Worm (Caenorhabditis elegans) whole organism, L4 larva: ENCODE results near the gene F12D9.2.
A peak's percentile ranks its signal among the peaks of the same experiment; 100 is the strongest.

Experiments
- F26F4.8 ChIP-seq: fragments of 200-800 bp; sonication (Bioruptor generic); conservative IDR thresholded peaks from 2 replicates; pipeline ENCODE4 v1.3.6; 2022; ENCODE audit warnings: missing genetic modification characterization, missing compliant biosample characterization
- Y105C5A.15 ChIP-seq: fragments of 200-800 bp; sonication (Bioruptor generic); IDR thresholded peaks from 2 replicates; pipeline ENCODE4 v1.3.6; 2022; ENCODE audit warnings: missing genetic modification characterization, missing compliant biosample characterization
- Y5F2A.4 ChIP-seq: fragments of 200-800 bp; sonication (Bioruptor generic); optimal IDR thresholded peaks from 2 replicates; lab custom pipeline; 2018; ENCODE audit warnings: mild to moderate bottlenecking, missing genetic modification characterization, missing compliant biosample characterization
- aha-1 ChIP-seq: fragments of 150-350 bp; peaks from one replicate; lab custom pipeline; 2014; ENCODE audit warnings: missing biosample characterization, missing genetic modification characterization
- arid-1 ChIP-seq: fragments of 200-800 bp; sonication (Bioruptor generic); conservative IDR thresholded peaks from 2 replicates; pipeline ENCODE4 v1.3.6; 2022; ENCODE audit warnings: missing genetic modification reagents, missing genetic modification characterization, missing compliant biosample characterization
- attf-4 ChIP-seq: sonication (generic microtip); optimal IDR thresholded peaks from 3 replicates; lab custom pipeline; 2017; ENCODE audit warnings: missing biosample characterization, missing genetic modification characterization
- ceh-44 ChIP-seq: fragments of 200-800 bp; sonication (Bioruptor generic); IDR thresholded peaks from 2 replicates; pipeline ENCODE4 v1.3.6; 2022; ENCODE audit warnings: missing genetic modification reagents, missing genetic modification characterization, missing compliant biosample characterization
- ctbp-1 ChIP-seq: fragments of 200-800 bp; sonication (Bioruptor generic); IDR thresholded peaks from 2 replicates; pipeline ENCODE4 v1.3.6; 2022; ENCODE audit warnings: missing genetic modification reagents, missing genetic modification characterization, missing compliant biosample characterization
- daf-16 ChIP-seq, 3 experiments: sonication (generic microtip); optimal IDR thresholded peaks; 2 replicates each; lab custom pipeline; 2016 to 2017; ENCODE audit warnings: missing genetic modification characterization in 3 of 3, missing genetic modification reagents in 3 of 3, mild to moderate bottlenecking in 2 of 3, missing compliant biosample characterization in 2 of 3, missing biosample characterization in 1 of 3, moderate library complexity in 1 of 3
- daf-19 ChIP-seq: fragments of 200-800 bp; sonication (Bioruptor generic); conservative IDR thresholded peaks from 2 replicates; pipeline ENCODE4 v1.3.6; 2022; ENCODE audit warnings: missing genetic modification characterization, missing compliant biosample characterization
- dmd-6 ChIP-seq: fragments of 200-800 bp; sonication (Bioruptor generic); IDR thresholded peaks from 2 replicates; pipeline ENCODE4 v1.3.6; 2022; ENCODE audit warnings: missing genetic modification reagents, missing genetic modification characterization, missing compliant biosample characterization
- dpl-1 ChIP-seq: fragments of 150-350 bp; optimal IDR thresholded peaks from 2 replicates; lab custom pipeline; 2014; ENCODE audit warnings: missing biosample characterization, missing genetic modification reagents, missing genetic modification characterization
- dve-1 ChIP-seq: sonication (generic microtip); optimal IDR thresholded peaks from 2 replicates; lab custom pipeline; 2017; ENCODE audit warnings: antibody characterized with exemption, mild to moderate bottlenecking, missing genetic modification characterization, missing compliant biosample characterization; ENCODE audit not compliant: insufficient read depth
- fos-1 ChIP-seq: fragments of 150-350 bp; optimal IDR thresholded peaks from 2 replicates; lab custom pipeline; 2014; ENCODE audit warnings: missing biosample characterization, missing genetic modification characterization
- hif-1 ChIP-seq, 2 experiments: sonication (generic microtip); optimal IDR thresholded peaks; 2 replicates each; lab custom pipeline; 2016 to 2017; ENCODE audit warnings: missing compliant biosample characterization in 2 of 2, missing genetic modification characterization in 2 of 2, missing genetic modification reagents in 2 of 2, missing genotype in 2 of 2, mild to moderate bottlenecking in 1 of 2
- hlh-11 ChIP-seq: fragments of 200-800 bp; sonication (Bioruptor generic); optimal IDR thresholded peaks from 2 replicates; lab custom pipeline; 2018; ENCODE audit warnings: mild to moderate bottlenecking, missing genetic modification characterization, missing compliant biosample characterization
- hlh-30 ChIP-seq: sonication (generic microtip); optimal IDR thresholded peaks from 2 replicates; lab custom pipeline; 2017; ENCODE audit warnings: antibody characterized with exemption, mild to moderate bottlenecking, missing genetic modification characterization, missing compliant biosample characterization; ENCODE audit not compliant: insufficient read depth
- hmg-1.1 ChIP-seq: fragments of 200-800 bp; sonication (Bioruptor generic); IDR thresholded peaks from 2 replicates; pipeline ENCODE4 v1.3.6; 2022; ENCODE audit warnings: missing genetic modification reagents, missing genetic modification characterization, missing compliant biosample characterization
- jun-1 ChIP-seq: fragments of 150-350 bp; optimal IDR thresholded peaks from 2 replicates; lab custom pipeline; 2014; ENCODE audit warnings: missing biosample characterization, missing genetic modification reagents, missing genetic modification characterization
- lin-13 ChIP-seq: fragments of 150-350 bp; optimal IDR thresholded peaks from 2 replicates; lab custom pipeline; 2014; ENCODE audit warnings: missing biosample characterization, missing genetic modification reagents, missing genetic modification characterization
- lin-29 ChIP-seq: fragments of 200-800 bp; sonication (Bioruptor generic); IDR thresholded peaks from 2 replicates; pipeline ENCODE4 v1.3.6; 2022; ENCODE audit warnings: missing genetic modification reagents, missing genetic modification characterization, missing compliant biosample characterization
- mdl-1 ChIP-seq, 2 experiments: fragments of 150-350 bp in 1 of 2; sonication (generic microtip) in 1 of 2; optimal IDR thresholded peaks; 2 replicates each; lab custom pipeline; 2014 to 2017; ENCODE audit warnings: missing biosample characterization in 2 of 2, missing genetic modification characterization in 2 of 2
- mep-1 ChIP-seq: fragments of 150-350 bp; sonication (generic microtip); optimal IDR thresholded peaks from 3 replicates; lab custom pipeline; 2014; ENCODE audit warnings: missing biosample characterization, missing genetic modification characterization
- nhr-11 ChIP-seq: fragments of 150-350 bp; optimal IDR thresholded peaks from 2 replicates; lab custom pipeline; 2014; ENCODE audit warnings: missing biosample characterization, missing genetic modification characterization
- nhr-25 ChIP-seq: sonication (generic microtip); optimal IDR thresholded peaks from 2 replicates; lab custom pipeline; 2017; ENCODE audit warnings: missing genetic modification characterization, mild to moderate bottlenecking, missing compliant biosample characterization, antibody characterized with exemption, moderate library complexity, borderline replicate concordance; ENCODE audit not compliant: insufficient read depth
- nhr-28 ChIP-seq: fragments of 150-350 bp; optimal IDR thresholded peaks from 2 replicates; lab custom pipeline; 2014; ENCODE audit warnings: missing biosample characterization, missing genetic modification characterization
- nhr-42 ChIP-seq: fragments of 200-800 bp; sonication (Bioruptor generic); IDR thresholded peaks from 2 replicates; pipeline ENCODE4 v1.3.6; 2022; ENCODE audit warnings: missing genetic modification characterization, missing compliant biosample characterization
- nhr-6 ChIP-seq: fragments of 150-350 bp; optimal IDR thresholded peaks from 2 replicates; lab custom pipeline; 2014; ENCODE audit warnings: missing biosample characterization, missing genetic modification characterization
- nhr-77 ChIP-seq: fragments of 150-350 bp; optimal IDR thresholded peaks from 2 replicates; lab custom pipeline; 2014; ENCODE audit warnings: missing biosample characterization, missing genetic modification characterization
- php-3 ChIP-seq: fragments of 200-800 bp; sonication (Bioruptor generic); IDR thresholded peaks from 2 replicates; pipeline ENCODE4 v1.3.6; 2022; ENCODE audit warnings: missing genetic modification reagents, missing genetic modification characterization, missing compliant biosample characterization
- rbr-2 ChIP-seq: sonication (generic microtip); optimal IDR thresholded peaks from 2 replicates; lab custom pipeline; 2016; ENCODE audit warnings: missing genotype, missing genetic modification characterization, missing compliant biosample characterization
- sdz-12 ChIP-seq: fragments of 200-800 bp; sonication (Bioruptor generic); optimal IDR thresholded peaks from 2 replicates; lab custom pipeline; 2018; ENCODE audit warnings: mild to moderate bottlenecking, missing genetic modification characterization, missing compliant biosample characterization
- snpc-1.2 ChIP-seq: fragments of 200-800 bp; sonication (Bioruptor generic); IDR thresholded peaks from 2 replicates; pipeline ENCODE4 v1.3.6; 2022; ENCODE audit warnings: missing genetic modification reagents, missing genetic modification characterization, missing compliant biosample characterization
- spr-1 ChIP-seq: sonication (generic microtip); optimal IDR thresholded peaks from 2 replicates; lab custom pipeline; 2016; ENCODE audit warnings: mild to moderate bottlenecking, missing genetic modification characterization, missing compliant biosample characterization
- spr-3 ChIP-seq: fragments of 200-800 bp; sonication (Bioruptor generic); optimal IDR thresholded peaks from 2 replicates; lab custom pipeline; 2018; ENCODE audit warnings: mild to moderate bottlenecking, missing genetic modification characterization, missing compliant biosample characterization
- unc-39 ChIP-seq: sonication (generic microtip); optimal IDR thresholded peaks from 2 replicates; lab custom pipeline; 2017; ENCODE audit warnings: missing biosample characterization, missing genetic modification characterization
- unc-62 ChIP-seq, 3 experiments: fragments of 150-350 bp in 1 of 3; sonication (generic microtip); optimal IDR thresholded peaks in 2 of 3; peaks in 1 of 3; 1 replicate in 1 of 3; 2 replicates in 2 of 3; lab custom pipeline; 2014 to 2017; ENCODE audit warnings: missing biosample characterization in 3 of 3, missing genetic modification characterization in 3 of 3, missing genetic modification reagents in 3 of 3, missing genotype in 1 of 3
- zag-1 ChIP-seq: fragments of 150-350 bp; optimal IDR thresholded peaks from 2 replicates; lab custom pipeline; 2014; ENCODE audit warnings: missing biosample characterization, missing genetic modification characterization
- zfp-2 ChIP-seq: sonication (generic microtip); optimal IDR thresholded peaks from 2 replicates; lab custom pipeline; 2016; ENCODE audit warnings: mild to moderate bottlenecking, missing genetic modification characterization, missing compliant biosample characterization

F12D9.2 gene

ce11 chrX:8646997-8647396 is at the start of gene F12D9.2:
Gene F12D9.2 (minus strand): TSS chrX:8647097.
- TF ChIP-seq rbr-2 = no peak
- TF ChIP-seq lin-13 (GFP tag; lab: Kevin White, UChicago) = no peak
- TF ChIP-seq dve-1 (tag; lab: Kevin White, UChicago) = no peak
- no peak for TF ChIP-seq nhr-42 (GFP tag; lab: Robert Waterston, UW)
- no peak for TF ChIP-seq arid-1 (GFP tag; lab: Robert Waterston, UW)
- TF ChIP-seq nhr-77 (tag; lab: Kevin White, UChicago) = no peak
- TF ChIP-seq ceh-44 = no peak
- no peak for TF ChIP-seq spr-1 (tag; lab: Kevin White, UChicago)
- TF ChIP-seq hif-1 (tag; optimal IDR thresholded peaks at IDR 0.05; lab: Kevin White, UChicago) = no peak
- no peak for TF ChIP-seq nhr-6 (tag; lab: Kevin White, UChicago)
- TF ChIP-seq daf-19 = no peak
- TF ChIP-seq nhr-11 (tag; lab: Kevin White, UChicago) = no peak
- TF ChIP-seq php-3 = no peak
- TF ChIP-seq dpl-1 = no peak
- no peak for TF ChIP-seq lin-29 (GFP tag; lab: Robert Waterston, UW)
- no peak for TF ChIP-seq hlh-30 (tag; lab: Kevin White, UChicago)

DNA sequence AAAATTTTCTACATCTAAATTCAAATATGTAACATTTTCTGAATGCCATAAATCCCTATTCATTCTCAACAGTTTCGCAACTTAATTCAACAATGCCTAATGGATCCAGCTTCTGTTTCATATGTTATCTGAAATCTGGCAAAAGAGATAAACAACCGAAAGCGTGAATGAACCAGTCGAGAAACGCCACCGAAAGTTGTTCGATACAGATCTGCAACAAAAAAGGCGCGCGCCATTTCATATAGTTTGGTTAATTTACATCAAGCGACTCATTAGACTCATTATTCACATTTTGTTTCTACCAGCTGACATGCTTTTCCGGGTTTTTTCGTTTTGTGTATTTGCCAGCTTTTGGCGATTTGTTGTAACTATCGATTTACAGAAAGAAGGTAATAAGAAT is 34.7 kb upstream of the F12D9.2 start, which contains the start of gene K09E2.1:
Gene K09E2.1, plus strand, starts transcription at position 301 of the 400 bp plus-strand sequence.
- TF ChIP-seq lin-29 (GFP tag; lab: Robert Waterston, UW) (no peak), zag-1 (tag; lab: Kevin White, UChicago) (no peak), attf-4 (tag; lab: Kevin White, UChicago) (no peak), unc-39 (no peak), hif-1 (tag; optimal IDR thresholded peaks at IDR 0.05; lab: Kevin White, UChicago) (no peak)
- TF ChIP-seq, all 104 proteins: peak for 0

- TF ChIP-seq unc-62 (GFP tag; optimal IDR thresholded peaks at IDR 0.05 in 1 of 2; lab: Kevin White, UChicago) (peak in 1 of 2 experiments; percentile 37), unc-62 (tag; optimal IDR thresholded peaks at IDR 0.05; lab: Kevin White, UChicago) (no peak), nhr-28 (peak; percentile 58), hlh-30 (tag; lab: Kevin White, UChicago) (peak; percentile 64), zfp-2 (tag; lab: Kevin White, UChicago) (no peak), jun-1 (no peak)
Observed at ce11 chrX:8677873-8678272, 31.0 kb upstream of the F12D9.2 start.

DNA sequence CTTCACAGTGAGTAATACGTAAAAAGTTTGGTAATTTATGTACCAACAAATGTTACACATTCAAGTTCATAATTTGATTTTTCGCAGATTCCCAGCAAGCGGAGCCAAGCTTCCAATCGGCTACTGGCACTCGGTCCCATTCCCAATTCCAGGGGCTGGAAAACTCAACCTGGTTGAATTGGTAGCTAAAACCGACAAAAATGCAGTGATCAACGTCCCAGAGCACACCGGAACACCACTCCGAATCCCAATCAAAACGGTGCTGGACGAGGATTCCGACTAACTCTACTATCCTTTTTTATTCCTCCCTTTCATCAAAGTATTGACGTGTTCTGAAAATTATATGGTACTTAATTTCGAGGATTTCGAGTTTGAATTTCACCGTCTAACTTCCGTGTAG is 30.4 kb upstream of the F12D9.2 start:
- peak in 1 of 2 experiments; percentile 96 for TF ChIP-seq unc-62 (GFP tag; optimal IDR thresholded peaks at IDR 0.05 in 1 of 2; lab: Kevin White, UChicago)
- no peak for TF ChIP-seq unc-62 (tag; optimal IDR thresholded peaks at IDR 0.05; lab: Kevin White, UChicago)
- TF ChIP-seq php-3 = no peak
- no peak for TF ChIP-seq spr-1 (tag; lab: Kevin White, UChicago)
- TF ChIP-seq Y5F2A.4 = no peak

- no peak for TF ChIP-seq sdz-12 (GFP tag; lab: Kevin White, UChicago)
- TF ChIP-seq hmg-1.1 = no peak
- peak; percentile 81 for TF ChIP-seq hlh-11 (tag; lab: Kevin White, UChicago)
- peak; percentile 83 for TF ChIP-seq nhr-77 (tag; lab: Kevin White, UChicago)
- TF ChIP-seq dve-1 (tag; lab: Kevin White, UChicago) = peak; percentile 64
- TF ChIP-seq nhr-42 (GFP tag; lab: Robert Waterston, UW) = 0 out of 2 replicates have a peak, but pooled peaks have one; percentile 44
- no peak for TF ChIP-seq spr-3 (GFP tag; lab: Kevin White, UChicago)
- TF ChIP-seq nhr-11 (tag; lab: Kevin White, UChicago) = no peak
- peak; percentile 25 for TF ChIP-seq nhr-25 (tag; lab: Kevin White, UChicago)
- peak; percentile 63 to 88 for TF ChIP-seq mdl-1 (tag; optimal IDR thresholded peaks at IDR 0.05; lab: Kevin White, UChicago)
- TF ChIP-seq F26F4.8 = no peak
- peak; percentile 93 for TF ChIP-seq hlh-30 (tag; lab: Kevin White, UChicago)
- TF ChIP-seq fos-1 (tag; lab: Kevin White, UChicago) = no peak
- TF ChIP-seq snpc-1.2 (GFP tag; lab: Robert Waterston, UW) = no peak
- peak; percentile 54 for TF ChIP-seq mep-1 (tag; lab: Kevin White, UChicago)
- no peak for TF ChIP-seq nhr-6 (tag; lab: Kevin White, UChicago)
- no peak for TF ChIP-seq lin-13 (GFP tag; lab: Kevin White, UChicago)
- TF ChIP-seq php-3 = peak; percentile 42; the same call in 1 of the 2 replicates
- TF ChIP-seq ctbp-1 (GFP tag; lab: Robert Waterston, UW) = no peak
- peak; percentile 95 for TF ChIP-seq dmd-6 (GFP tag; lab: Robert Waterston, UW)
- TF ChIP-seq daf-16 (GFP tag; optimal IDR thresholded peaks at IDR 0.05; lab: Kevin White, UChicago) = peak in 1 of 2 experiments; percentile 3
- peak; percentile 69 for TF ChIP-seq daf-16 (tag; optimal IDR thresholded peaks at IDR 0.05; lab: Kevin White, UChicago)
- peak; percentile 90 for TF ChIP-seq aha-1 (tag; lab: Kevin White, UChicago)
- TF ChIP-seq Y105C5A.15 (GFP tag; lab: Robert Waterston, UW) = no peak
Observed at ce11 chrX:8676088-8676779, 29.3 kb upstream of the F12D9.2 start.
